Fruit fly (Drosophila melanogaster) whole organism, embryonic: ENCODE results near the gene CG43345.

ENCODE experiments used
- Ada2b ChIP-seq: fragments of 200-800 bp; sonication (Bioruptor generic); IDR thresholded peaks from 2 replicates; pipeline ENCODE4 v1.3.6; 2022; ENCODE audit warnings: missing biosample characterization, missing genetic modification characterization
- CG10209 ChIP-seq: fragments of 200-800 bp; sonication (Bioruptor generic); optimal IDR thresholded peaks from 3 replicates; lab custom pipeline; 2017; ENCODE audit warnings: missing biosample characterization, mild to moderate bottlenecking, missing genetic modification characterization, missing genetic modification reagents
- CG10979 ChIP-seq: fragments of 200-800 bp; sonication (Bioruptor generic); optimal IDR thresholded peaks from 2 replicates; lab custom pipeline; 2018; ENCODE audit warnings: missing biosample characterization, mild to moderate bottlenecking, missing genetic modification characterization, moderate library complexity
- CG11504 ChIP-seq: fragments of 200-800 bp; sonication (Bioruptor generic); optimal IDR thresholded peaks from 3 replicates; lab custom pipeline; 2019; ENCODE audit warnings: missing biosample characterization, mild to moderate bottlenecking, missing genetic modification characterization, moderate library complexity
- CG12744 ChIP-seq: fragments of 200-800 bp; sonication (Bioruptor generic); optimal IDR thresholded peaks from 2 replicates; lab custom pipeline; 2016; ENCODE audit warnings: missing biosample characterization, missing genetic modification characterization
- CG15011 ChIP-seq: fragments of 200-800 bp; sonication (Bioruptor generic); optimal IDR thresholded peaks from 3 replicates; lab custom pipeline; 2018; ENCODE audit warnings: missing biosample characterization, mild to moderate bottlenecking, missing genetic modification characterization
- CG15269 ChIP-seq: fragments of 200-800 bp; sonication (Bioruptor generic); optimal IDR thresholded peaks from 2 replicates; lab custom pipeline; 2018; ENCODE audit warnings: missing biosample characterization, mild to moderate bottlenecking, missing genetic modification characterization, moderate library complexity
- CG17361 ChIP-seq: fragments of 200-800 bp; sonication (Bioruptor generic); IDR thresholded peaks from 3 replicates; pipeline ENCODE4 v1.3.6; 2022; ENCODE audit warnings: missing biosample characterization, missing genetic modification characterization
- CG2712 ChIP-seq: fragments of 200-800 bp; optimal IDR thresholded peaks from 3 replicates; lab custom pipeline; 2019; ENCODE audit warnings: missing biosample characterization, mild to moderate bottlenecking, missing genetic modification characterization, moderate library complexity
- CG30403 ChIP-seq: fragments of 200-800 bp; sonication (Bioruptor generic); optimal IDR thresholded peaks from 3 replicates; lab custom pipeline; 2016; ENCODE audit warnings: missing biosample characterization, missing genetic modification characterization
- CG31441 ChIP-seq: fragments of 200-800 bp; sonication (Bioruptor generic); IDR thresholded peaks from 2 replicates; pipeline ENCODE4 v1.3.6; 2022; ENCODE audit warnings: missing biosample characterization, missing genetic modification characterization
- CG4424 ChIP-seq: fragments of 200-800 bp; sonication (Bioruptor generic); optimal IDR thresholded peaks from 3 replicates; lab custom pipeline; 2016; ENCODE audit warnings: missing biosample characterization, missing genetic modification characterization
- CG6813 ChIP-seq: fragments of 200-800 bp; sonication (Bioruptor generic); optimal IDR thresholded peaks from 2 replicates; lab custom pipeline; 2017; ENCODE audit warnings: missing biosample characterization, missing genetic modification characterization, mild to moderate bottlenecking, moderate library complexity, missing genetic modification reagents
- CG7556 ChIP-seq: fragments of 200-800 bp; sonication (Bioruptor generic); optimal IDR thresholded peaks from 2 replicates; lab custom pipeline; 2017; ENCODE audit warnings: missing biosample characterization, mild to moderate bottlenecking, missing genetic modification characterization
- CG7839 ChIP-seq: fragments of 200-800 bp; sonication (Bioruptor generic); optimal IDR thresholded peaks from 3 replicates; lab custom pipeline; 2018; ENCODE audit warnings: missing biosample characterization, mild to moderate bottlenecking, missing genetic modification characterization, moderate library complexity
- CG9727 ChIP-seq: fragments of 200-800 bp; sonication (Bioruptor generic); optimal IDR thresholded peaks from 3 replicates; lab custom pipeline; 2017; ENCODE audit warnings: missing biosample characterization, mild to moderate bottlenecking, missing genetic modification characterization
- CG9817 ChIP-seq: fragments of 200-800 bp; sonication (Bioruptor generic); optimal IDR thresholded peaks from 2 replicates; lab custom pipeline; 2018; ENCODE audit warnings: missing biosample characterization, mild to moderate bottlenecking, missing genetic modification characterization, moderate library complexity
- Drgx ChIP-seq: fragments of 200-800 bp; sonication (Bioruptor generic); IDR thresholded peaks from 2 replicates; pipeline ENCODE4 v1.3.6; 2022; ENCODE audit warnings: missing biosample characterization, missing genetic modification characterization
- Fer1 ChIP-seq: fragments of 200-800 bp; sonication (Bioruptor generic); optimal IDR thresholded peaks from 2 replicates; lab custom pipeline; 2017; ENCODE audit warnings: missing biosample characterization, mild to moderate bottlenecking, missing genetic modification characterization
- Fer3 ChIP-seq: fragments of 200-800 bp; sonication (Bioruptor generic); optimal IDR thresholded peaks from 2 replicates; lab custom pipeline; 2018; ENCODE audit warnings: missing biosample characterization, mild to moderate bottlenecking, missing genetic modification characterization, moderate library complexity
- HHEX ChIP-seq: fragments of 200-800 bp; sonication (Bioruptor generic); optimal IDR thresholded peaks from 3 replicates; lab custom pipeline; 2017; ENCODE audit warnings: missing biosample characterization, mild to moderate bottlenecking, missing genetic modification characterization, missing genetic modification reagents
- HLH4C ChIP-seq: fragments of 200-800 bp; sonication (Bioruptor generic); IDR thresholded peaks from 3 replicates; pipeline ENCODE4 v1.3.6; 2022; ENCODE audit warnings: missing biosample characterization, missing genetic modification characterization; ENCODE audit not compliant: partially characterized antibody
- Hr51 ChIP-seq, 2 experiments: fragments of 200-800 bp; sonication (Bioruptor generic); optimal IDR thresholded peaks; 2 replicates in 1 of 2; 3 replicates in 1 of 2; lab custom pipeline; 2016 to 2018; ENCODE audit warnings: missing biosample characterization in 2 of 2, missing genetic modification characterization in 2 of 2, mild to moderate bottlenecking in 1 of 2, moderate library complexity in 1 of 2
- Mes4 ChIP-seq: fragments of 200-800 bp; sonication (Bioruptor generic); optimal IDR thresholded peaks from 2 replicates; lab custom pipeline; 2016; ENCODE audit warnings: missing biosample characterization, missing genetic modification characterization
- Myb ChIP-seq: fragments of 200-800 bp; sonication (Bioruptor generic); optimal IDR thresholded peaks from 2 replicates; lab custom pipeline; 2016; ENCODE audit warnings: missing biosample characterization, missing genetic modification characterization
- Optix ChIP-seq: fragments of 200-800 bp; sonication (Bioruptor generic); IDR thresholded peaks from 3 replicates; pipeline ENCODE4 v1.3.6; 2022; ENCODE audit warnings: missing biosample characterization, missing genetic modification characterization
- Pdp1 ChIP-seq, 2 experiments: fragments of 200-800 bp; sonication (Bioruptor generic); optimal IDR thresholded peaks; 3 replicates each; lab custom pipeline; 2016; ENCODE audit warnings: missing biosample characterization in 2 of 2, missing genetic modification characterization in 2 of 2, mild to moderate bottlenecking in 1 of 2, moderate library complexity in 1 of 2
- Rfx ChIP-seq: fragments of 200-800 bp; sonication (Bioruptor generic); IDR thresholded peaks from 2 replicates; pipeline ENCODE4 v1.3.6; 2022; ENCODE audit warnings: missing biosample characterization, missing genetic modification characterization
- Sox100B ChIP-seq: fragments of 200-800 bp; sonication (Bioruptor generic); optimal IDR thresholded peaks from 3 replicates; lab custom pipeline; 2018; ENCODE audit warnings: missing biosample characterization, mild to moderate bottlenecking, missing genetic modification characterization
- Taf1 ChIP-seq: fragments of 200-800 bp; sonication (Bioruptor generic); IDR thresholded peaks from 2 replicates; pipeline ENCODE4 v1.3.6; 2022; ENCODE audit warnings: missing biosample characterization, missing genetic modification characterization
- aop ChIP-seq: fragments of 200-800 bp; sonication (Bioruptor generic); IDR thresholded peaks from 2 replicates; pipeline ENCODE4 v1.3.6; 2022; ENCODE audit warnings: missing biosample characterization, missing genetic modification characterization
- ap ChIP-seq: fragments of 200-800 bp; sonication (Bioruptor generic); IDR thresholded peaks from 2 replicates; pipeline ENCODE4 v1.3.6; 2022; ENCODE audit warnings: missing biosample characterization, missing genetic modification characterization
- cwo ChIP-seq: fragments of 200-800 bp; sonication (Bioruptor generic); optimal IDR thresholded peaks from 3 replicates; lab custom pipeline; 2017; ENCODE audit warnings: missing biosample characterization, missing genetic modification characterization, mild to moderate bottlenecking, moderate library complexity, missing genetic modification reagents
- dmrt99B ChIP-seq: fragments of 200-800 bp; sonication (Bioruptor generic); optimal IDR thresholded peaks from 2 replicates; lab custom pipeline; 2018; ENCODE audit warnings: missing biosample characterization, mild to moderate bottlenecking, missing genetic modification characterization, moderate library complexity
- dpn ChIP-seq, 2 experiments: fragments of 200-800 bp; sonication (Bioruptor generic); optimal IDR thresholded peaks; 3 replicates each; lab custom pipeline; 2016; ENCODE audit warnings: missing biosample characterization in 2 of 2, missing genetic modification characterization in 2 of 2
- eyg ChIP-seq: fragments of 200-800 bp; sonication (Bioruptor generic); optimal IDR thresholded peaks from 3 replicates; lab custom pipeline; 2016; ENCODE audit warnings: missing biosample characterization, missing genetic modification characterization
- gcm ChIP-seq: fragments of 200-800 bp; sonication (Bioruptor generic); optimal IDR thresholded peaks from 2 replicates; lab custom pipeline; 2019; ENCODE audit warnings: missing biosample characterization, mild to moderate bottlenecking, missing genetic modification characterization, moderate library complexity
- grau ChIP-seq: fragments of 200-800 bp; optimal IDR thresholded peaks from 3 replicates; lab custom pipeline; 2019; ENCODE audit warnings: missing biosample characterization, mild to moderate bottlenecking, missing genetic modification characterization, moderate library complexity
- lab ChIP-seq: fragments of 200-800 bp; sonication (Bioruptor generic); optimal IDR thresholded peaks from 3 replicates; lab custom pipeline; 2017; ENCODE audit warnings: missing biosample characterization, missing genetic modification characterization, mild to moderate bottlenecking, moderate library complexity, missing genetic modification reagents
- lola ChIP-seq, 3 experiments: fragments of >200 bp in 2 of 3; fragments of 200-800 bp in 1 of 3; sonication (Bioruptor generic) in 1 of 3; optimal IDR thresholded peaks; 2 replicates each; lab custom pipeline; 2017 to 2019; ENCODE audit warnings: missing biosample characterization in 3 of 3, missing genetic modification characterization in 3 of 3, mild to moderate bottlenecking in 1 of 3, moderate library complexity in 1 of 3
- nmo ChIP-seq: fragments of 200-800 bp; sonication (Bioruptor generic); optimal IDR thresholded peaks from 2 replicates; lab custom pipeline; 2018; ENCODE audit warnings: missing biosample characterization, mild to moderate bottlenecking, missing genetic modification characterization, moderate library complexity
- phol ChIP-seq: fragments of 200-800 bp; sonication (Bioruptor generic); optimal IDR thresholded peaks from 3 replicates; lab custom pipeline; 2018; ENCODE audit warnings: missing biosample characterization, mild to moderate bottlenecking, missing genetic modification characterization, moderate library complexity
- row ChIP-seq: fragments of 200-800 bp; sonication (Bioruptor generic); IDR thresholded peaks from 3 replicates; pipeline ENCODE4 v1.3.6; 2022; ENCODE audit warnings: missing biosample characterization, missing genetic modification characterization
- sens-2 ChIP-seq: fragments of 200-800 bp; sonication (Bioruptor generic); IDR thresholded peaks from 2 replicates; pipeline ENCODE4 v1.3.6; 2022; ENCODE audit warnings: missing biosample characterization, missing genetic modification characterization
- slbo ChIP-seq: fragments of 200-800 bp; sonication (Bioruptor generic); IDR thresholded peaks from 2 replicates; pipeline ENCODE4 v1.3.6; 2022; ENCODE audit warnings: missing biosample characterization, missing genetic modification characterization
- tgo ChIP-seq: fragments of 200-800 bp; sonication (Bioruptor generic); IDR thresholded peaks from 3 replicates; pipeline ENCODE4 v1.3.6; 2022; ENCODE audit warnings: missing biosample characterization, missing genetic modification characterization
- unpg ChIP-seq: fragments of 200-800 bp; sonication (Bioruptor generic); optimal IDR thresholded peaks from 3 replicates; lab custom pipeline; 2018; ENCODE audit warnings: missing biosample characterization, mild to moderate bottlenecking, missing genetic modification characterization, moderate library complexity
- zen ChIP-seq: fragments of 200-800 bp; sonication (Bioruptor generic); optimal IDR thresholded peaks from 3 replicates; lab custom pipeline; 2018; ENCODE audit warnings: missing biosample characterization, mild to moderate bottlenecking, missing genetic modification characterization, moderate library complexity
- zf30C ChIP-seq: fragments of 200-800 bp; sonication (Bioruptor generic); optimal IDR thresholded peaks from 3 replicates; lab custom pipeline; 2018; ENCODE audit warnings: missing biosample characterization, mild to moderate bottlenecking, missing genetic modification characterization

Gene CG43345

dm6 chr2L:21196511-21196910 lies 28.1 kb upstream of the CG43345 start (continued):
- peak in 1 of 2 experiments; percentile 3 for TF ChIP-seq Hr51 (GFP tag; optimal IDR thresholded peaks at IDR 0.05; lab: Kevin White, UChicago)
- TF ChIP-seq eyg (GFP tag; lab: Kevin White, UChicago): no peak
- TF ChIP-seq slbo: peak; percentile 29; the same call in 1 of the 2 replicates
- peak; percentile 20 for TF ChIP-seq Fer3 (tag; lab: Kevin White, UChicago)
- TF ChIP-seq lola (GFP tag; optimal IDR thresholded peaks at IDR 0.05; lab: Kevin White, UChicago): peak in 1 of 3 experiments; percentile 3
- TF ChIP-seq ap: no peak
- peak; percentile 32; the same call in 1 of the 3 replicates for TF ChIP-seq tgo (GFP tag; lab: Robert Waterston, UW)
- peak; percentile 23 for TF ChIP-seq CG7839 (tag; lab: Kevin White, UChicago)
- TF ChIP-seq aop (GFP tag; lab: Robert Waterston, UW): no peak
- peak; percentile 47 for TF ChIP-seq CG11504 (tag; lab: Kevin White, UChicago)
- TF ChIP-seq CG4424: peak; percentile 1
- TF ChIP-seq Myb: no peak
- TF ChIP-seq CG17361: 0 out of 3 replicates have a peak, but pooled peaks have one; percentile 32
- TF ChIP-seq nmo (GFP tag; lab: Kevin White, UChicago): peak; percentile 20
- TF ChIP-seq CG10979 (tag; lab: Kevin White, UChicago): peak; percentile 1
- TF ChIP-seq zf30C: peak; percentile 30
- no peak for TF ChIP-seq CG9817
- no peak for TF ChIP-seq Ada2b (GFP tag; lab: Robert Waterston, UW)
- peak in 1 of 2 experiments; percentile 7 for TF ChIP-seq Pdp1 (GFP tag; optimal IDR thresholded peaks at IDR 0.05; lab: Kevin White, UChicago)
- peak; percentile 22 for TF ChIP-seq phol (tag; lab: Kevin White, UChicago)
- TF ChIP-seq Drgx (GFP tag; lab: Robert Waterston, UW): 0 out of 2 replicates have a peak, but pooled peaks have one; percentile 32
- peak; percentile 18 for TF ChIP-seq CG30403 (GFP tag; lab: Kevin White, UChicago)
- TF ChIP-seq CG31441: 0 out of 2 replicates have a peak, but pooled peaks have one; percentile 33
- peak; percentile 60 for TF ChIP-seq row (GFP tag; lab: Robert Waterston, UW)
- TF ChIP-seq sens-2 (GFP tag; lab: Robert Waterston, UW): no peak
- TF ChIP-seq CG7556 (GFP tag; lab: Kevin White, UChicago): peak; percentile 11
- peak; percentile 12 for TF ChIP-seq cwo (GFP tag; lab: Kevin White, UChicago)
- peak; percentile 8 for TF ChIP-seq CG15269 (tag; lab: Kevin White, UChicago)
- peak; percentile 33 for TF ChIP-seq CG2712
- TF ChIP-seq CG9727: peak; percentile 42
- peak; percentile 33 for TF ChIP-seq zen
- TF ChIP-seq CG6813 (GFP tag; lab: Kevin White, UChicago): no peak
- no peak for TF ChIP-seq Sox100B (GFP tag; lab: Kevin White, UChicago)
- TF ChIP-seq unpg: peak; percentile 1
- peak; percentile 46 for TF ChIP-seq CG10209
- TF ChIP-seq CG15011: no peak
- 0 out of 2 replicates have a peak, but pooled peaks have one; percentile 14 for TF ChIP-seq Rfx (GFP tag; lab: Robert Waterston, UW)
- TF ChIP-seq HLH4C (GFP tag; lab: Robert Waterston, UW): no peak
- peak; percentile 28 for TF ChIP-seq dmrt99B
- peak; percentile 17 for TF ChIP-seq HHEX (GFP tag; lab: Kevin White, UChicago)
- peak; percentile 10 for TF ChIP-seq lab
- TF ChIP-seq Taf1 (GFP tag; lab: Robert Waterston, UW): 0 out of 2 replicates have a peak, but pooled peaks have one; percentile 8
- TF ChIP-seq gcm (GFP tag; lab: Kevin White, UChicago): no peak
- no peak for TF ChIP-seq Mes4 (GFP tag; lab: Kevin White, UChicago)
- no peak for TF ChIP-seq Optix (GFP tag; lab: Robert Waterston, UW)
- peak; percentile 35 for TF ChIP-seq grau (tag; lab: Kevin White, UChicago)
- TF ChIP-seq dpn (GFP tag; optimal IDR thresholded peaks at IDR 0.05; lab: Kevin White, UChicago): peak in 1 of 2 experiments; percentile 2
- no peak for TF ChIP-seq CG12744 (GFP tag; lab: Kevin White, UChicago)
- TF ChIP-seq Fer1 (GFP tag; lab: Kevin White, UChicago): peak; percentile 10
